Worm (Caenorhabditis elegans): Measurements from ENCODE around the gene pqn-53.

The pqn-53 gene

ce11 chrV:12039755-12040154, 25.4 kb downstream of the pqn-53 start:
- TF ChIP-seq ref-1 (GFP tag; conservative IDR thresholded peaks at IDR 0.05) (no peak), klf-2 (GFP tag; conservative IDR thresholded peaks at IDR 0.05) (no peak), tab-1 (GFP tag; IDR thresholded peaks at IDR 0.05) (no peak), cog-1 (tag; optimal IDR thresholded peaks at IDR 0.05) (no peak), T22C8.4 (GFP tag; IDR thresholded peaks at IDR 0.05) (no peak), flt-1 (GFP tag; IDR thresholded peaks at IDR 0.05) (no peak), ztf-29 (GFP tag; IDR thresholded peaks at IDR 0.05) (no peak)

ce11 chrV:12038783-12039182, 26.4 kb downstream of the pqn-53 start:
- TF ChIP-seq ref-1 (GFP tag; conservative IDR thresholded peaks at IDR 0.05): 0 out of 2 replicates have a peak, but pooled peaks have one; percentile 8
- TF ChIP-seq flt-1 (GFP tag; IDR thresholded peaks at IDR 0.05): 0 out of 2 replicates have a peak, but pooled peaks have one; percentile 36
- no peak for TF ChIP-seq klf-2 (GFP tag; conservative IDR thresholded peaks at IDR 0.05)
- TF ChIP-seq ztf-23 (GFP tag; IDR thresholded peaks at IDR 0.05): peak; percentile 67; the same call in 1 of the 2 replicates

ce11 chrV:12038317-12038716, 26.9 kb downstream of the pqn-53 start:
- TF ChIP-seq T22C8.4 (GFP tag; IDR thresholded peaks at IDR 0.05) (no peak), klf-2 (GFP tag; conservative IDR thresholded peaks at IDR 0.05) (no peak), ztf-23 (GFP tag; IDR thresholded peaks at IDR 0.05) (no peak), cog-1 (tag; optimal IDR thresholded peaks at IDR 0.05) (no peak), med-1 (GFP tag; optimal IDR thresholded peaks at IDR 0.05; ENCODE audit: insufficient read depth) (no peak), ref-1 (GFP tag; conservative IDR thresholded peaks at IDR 0.05) (no peak), tab-1 (GFP tag; IDR thresholded peaks at IDR 0.05) (no peak), flt-1 (GFP tag; IDR thresholded peaks at IDR 0.05) (no peak), ztf-29 (GFP tag; IDR thresholded peaks at IDR 0.05) (no peak)

- TF ChIP-seq tab-1 (GFP tag; IDR thresholded peaks at IDR 0.05): no peak
- no peak for TF ChIP-seq cog-1 (tag; optimal IDR thresholded peaks at IDR 0.05)
- TF ChIP-seq klf-2 (GFP tag; conservative IDR thresholded peaks at IDR 0.05): no peak
- TF ChIP-seq ref-1 (GFP tag; conservative IDR thresholded peaks at IDR 0.05): no peak
- no peak for TF ChIP-seq ztf-23 (GFP tag; IDR thresholded peaks at IDR 0.05)
- no peak for TF ChIP-seq T22C8.4 (GFP tag; IDR thresholded peaks at IDR 0.05)
- no peak for TF ChIP-seq flt-1 (GFP tag; IDR thresholded peaks at IDR 0.05)
- TF ChIP-seq ztf-29 (GFP tag; IDR thresholded peaks at IDR 0.05): no peak
- TF ChIP-seq med-1 (GFP tag; optimal IDR thresholded peaks at IDR 0.05; ENCODE audit: insufficient read depth): no peak
Measured at ce11 chrV:12037889-12038288, 27.3 kb downstream of the pqn-53 start.

ce11 chrV:12036129-12036528, 29.1 kb downstream of the pqn-53 start:
- no peak for TF ChIP-seq tab-1 (GFP tag; IDR thresholded peaks at IDR 0.05)
- no peak for TF ChIP-seq med-1 (GFP tag; optimal IDR thresholded peaks at IDR 0.05; ENCODE audit: insufficient read depth)
- no peak for TF ChIP-seq cog-1 (tag; optimal IDR thresholded peaks at IDR 0.05)

ce11 chrV:12033841-12034240, 31.4 kb downstream of the pqn-53 start:
- TF ChIP-seq ztf-23 (GFP tag; IDR thresholded peaks at IDR 0.05) (no peak), tab-1 (GFP tag; IDR thresholded peaks at IDR 0.05) (no peak), ref-1 (GFP tag; conservative IDR thresholded peaks at IDR 0.05) (no peak), T22C8.4 (GFP tag; IDR thresholded peaks at IDR 0.05) (no peak), med-1 (GFP tag; optimal IDR thresholded peaks at IDR 0.05; ENCODE audit: insufficient read depth) (no peak), cog-1 (tag; optimal IDR thresholded peaks at IDR 0.05) (no peak)

ce11 chrV:12032060-12032459, 33.1 kb downstream of the pqn-53 start, which contains the start of gene pkc-1:
TSS of gene pkc-1 (minus strand) at chrV:12032160.
- TF ChIP-seq ztf-29 (GFP tag; IDR thresholded peaks at IDR 0.05) (no peak), klf-2 (GFP tag; conservative IDR thresholded peaks at IDR 0.05) (no peak), T22C8.4 (GFP tag; IDR thresholded peaks at IDR 0.05) (no peak), med-1 (GFP tag; optimal IDR thresholded peaks at IDR 0.05; ENCODE audit: insufficient read depth) (no peak), cog-1 (tag; optimal IDR thresholded peaks at IDR 0.05) (no peak), ztf-23 (GFP tag; IDR thresholded peaks at IDR 0.05) (no peak), ref-1 (GFP tag; conservative IDR thresholded peaks at IDR 0.05) (no peak), tab-1 (GFP tag; IDR thresholded peaks at IDR 0.05) (no peak), flt-1 (GFP tag; IDR thresholded peaks at IDR 0.05) (no peak)

ce11 chrV:12028151-12028550, 37.0 kb downstream of the pqn-53 start:
- no peak for TF ChIP-seq med-1 (GFP tag; optimal IDR thresholded peaks at IDR 0.05; ENCODE audit: insufficient read depth)
- TF ChIP-seq flt-1 (GFP tag; IDR thresholded peaks at IDR 0.05): no peak

- TF ChIP-seq flt-1 (GFP tag; IDR thresholded peaks at IDR 0.05) (no peak), klf-2 (GFP tag; conservative IDR thresholded peaks at IDR 0.05) (no peak)
Measured at ce11 chrV:12026878-12027477, 38.2 kb downstream of the pqn-53 start.

- no peak for TF ChIP-seq ztf-23 (GFP tag; IDR thresholded peaks at IDR 0.05)
- no peak for TF ChIP-seq flt-1 (GFP tag; IDR thresholded peaks at IDR 0.05)
- TF ChIP-seq klf-2 (GFP tag; conservative IDR thresholded peaks at IDR 0.05): no peak
- TF ChIP-seq T22C8.4 (GFP tag; IDR thresholded peaks at IDR 0.05): no peak
- TF ChIP-seq ref-1 (GFP tag; conservative IDR thresholded peaks at IDR 0.05): no peak
- no peak for TF ChIP-seq ztf-29 (GFP tag; IDR thresholded peaks at IDR 0.05)
- TF ChIP-seq tab-1 (GFP tag; IDR thresholded peaks at IDR 0.05): no peak
- no peak for TF ChIP-seq cog-1 (tag; optimal IDR thresholded peaks at IDR 0.05)
- no peak for TF ChIP-seq med-1 (GFP tag; optimal IDR thresholded peaks at IDR 0.05; ENCODE audit: insufficient read depth)
Measured at ce11 chrV:12025683-12026082, 39.5 kb downstream of the pqn-53 start.

- TF ChIP-seq ztf-23 (GFP tag; IDR thresholded peaks at IDR 0.05) (no peak), tab-1 (GFP tag; IDR thresholded peaks at IDR 0.05) (peak; percentile 30; the same call in 1 of the 2 replicates), klf-2 (GFP tag; conservative IDR thresholded peaks at IDR 0.05) (no peak)
Measured at ce11 chrV:12024273-12024672, 40.9 kb downstream of the pqn-53 start.
